Worm (Caenorhabditis elegans): ENCODE measurements around the gene fbxb-112.

Gene fbxb-112

ce11 chrII:3524097-3524496, 33.2 kb downstream of the fbxb-112 start, which contains the start of gene col-72:
Gene col-72 (minus strand): TSS chrII:3524197.
- no peak for TF ChIP-seq tbx-11 (GFP tag; IDR thresholded peaks at IDR 0.05)
- no peak for TF ChIP-seq ceh-13 (GFP tag; optimal IDR thresholded peaks at IDR 0.05)
- TF ChIP-seq B0310.2 (tag; optimal IDR thresholded peaks at IDR 0.05), result no peak

ce11 chrII:3527460-3527859, 36.6 kb downstream of the fbxb-112 start:
- TF ChIP-seq sea-1 (GFP tag; conservative IDR thresholded peaks at IDR 0.05) (no peak), ets-7 (tag; optimal IDR thresholded peaks at IDR 0.05) (no peak), pes-1 (GFP tag; IDR thresholded peaks at IDR 0.05) (no peak), ceh-13 (GFP tag; optimal IDR thresholded peaks at IDR 0.05) (no peak), aly-1 (tag; optimal IDR thresholded peaks at IDR 0.05) (no peak), F13C5.2 (tag; optimal IDR thresholded peaks at IDR 0.05) (no peak), hmg-4 (GFP tag; optimal IDR thresholded peaks at IDR 0.05) (no peak), hmbx-1 (tag; optimal IDR thresholded peaks at IDR 0.05) (no peak), tbx-11 (GFP tag; IDR thresholded peaks at IDR 0.05) (no peak), ceh-36 (tag; optimal IDR thresholded peaks at IDR 0.05) (no peak), B0310.2 (tag; optimal IDR thresholded peaks at IDR 0.05) (no peak), flt-1 (GFP tag; IDR thresholded peaks at IDR 0.05) (no peak)

- no peak for TF ChIP-seq ets-7 (tag; optimal IDR thresholded peaks at IDR 0.05)
- no peak for TF ChIP-seq hmbx-1 (tag; optimal IDR thresholded peaks at IDR 0.05)
- TF ChIP-seq tra-4 (tag; optimal IDR thresholded peaks at IDR 0.05), result no peak
- TF ChIP-seq flt-1 (GFP tag; IDR thresholded peaks at IDR 0.05), result no peak
- TF ChIP-seq ceh-13 (GFP tag; optimal IDR thresholded peaks at IDR 0.05), result no peak
- TF ChIP-seq B0310.2 (tag; optimal IDR thresholded peaks at IDR 0.05), result no peak
- no peak for TF ChIP-seq F13C5.2 (tag; optimal IDR thresholded peaks at IDR 0.05)
- no peak for TF ChIP-seq hnd-1 (tag; optimal IDR thresholded peaks at IDR 0.05)
- no peak for TF ChIP-seq aly-1 (tag; optimal IDR thresholded peaks at IDR 0.05)
- no peak for TF ChIP-seq scrt-1 (GFP tag; IDR thresholded peaks at IDR 0.05)
- TF ChIP-seq sea-1 (GFP tag; conservative IDR thresholded peaks at IDR 0.05), result no peak
- TF ChIP-seq ceh-36 (tag; optimal IDR thresholded peaks at IDR 0.05), result no peak
- no peak for TF ChIP-seq hmg-4 (GFP tag; optimal IDR thresholded peaks at IDR 0.05)
- no peak for TF ChIP-seq tbx-11 (GFP tag; IDR thresholded peaks at IDR 0.05)
- TF ChIP-seq pes-1 (GFP tag; IDR thresholded peaks at IDR 0.05), result no peak
- no peak for TF ChIP-seq ama-1 (optimal IDR thresholded peaks at IDR 0.05)
- TF ChIP-seq tbx-37 (GFP tag; conservative IDR thresholded peaks at IDR 0.05), result no peak
These were observed 37.4 kb downstream of the fbxb-112 start, which contains the start of gene ncs-6 for ce11 chrII:3528256-3528655. Gene ncs-6 (minus strand): TSS chrII:3528516.

ce11 chrII:3540151-3540550, 49.3 kb downstream of the fbxb-112 start:
- no peak for TF ChIP-seq flt-1 (GFP tag; IDR thresholded peaks at IDR 0.05)
- TF ChIP-seq pes-1 (GFP tag; IDR thresholded peaks at IDR 0.05), result no peak
- TF ChIP-seq tbx-37 (GFP tag; conservative IDR thresholded peaks at IDR 0.05), result no peak
- no peak for TF ChIP-seq F13C5.2 (tag; optimal IDR thresholded peaks at IDR 0.05)
- no peak for TF ChIP-seq ceh-13 (GFP tag; optimal IDR thresholded peaks at IDR 0.05)
- TF ChIP-seq tra-4 (tag; optimal IDR thresholded peaks at IDR 0.05), result no peak
- TF ChIP-seq ama-1 (optimal IDR thresholded peaks at IDR 0.05), result no peak
- TF ChIP-seq aly-1 (tag; optimal IDR thresholded peaks at IDR 0.05), result no peak
- no peak for TF ChIP-seq tbx-11 (GFP tag; IDR thresholded peaks at IDR 0.05)
- no peak for TF ChIP-seq ets-7 (tag; optimal IDR thresholded peaks at IDR 0.05)
- no peak for TF ChIP-seq sea-1 (GFP tag; conservative IDR thresholded peaks at IDR 0.05)
- TF ChIP-seq hnd-1 (tag; optimal IDR thresholded peaks at IDR 0.05), result no peak
- TF ChIP-seq B0310.2 (tag; optimal IDR thresholded peaks at IDR 0.05), result no peak
- TF ChIP-seq ceh-36 (tag; optimal IDR thresholded peaks at IDR 0.05), result no peak
- TF ChIP-seq hmg-4 (GFP tag; optimal IDR thresholded peaks at IDR 0.05), result no peak
- no peak for TF ChIP-seq scrt-1 (GFP tag; IDR thresholded peaks at IDR 0.05)
- no peak for TF ChIP-seq hmbx-1 (tag; optimal IDR thresholded peaks at IDR 0.05)
